Fruit fly (Drosophila melanogaster): ENCODE measurements around the gene CG45492.

CG45492 gene

DNA sequence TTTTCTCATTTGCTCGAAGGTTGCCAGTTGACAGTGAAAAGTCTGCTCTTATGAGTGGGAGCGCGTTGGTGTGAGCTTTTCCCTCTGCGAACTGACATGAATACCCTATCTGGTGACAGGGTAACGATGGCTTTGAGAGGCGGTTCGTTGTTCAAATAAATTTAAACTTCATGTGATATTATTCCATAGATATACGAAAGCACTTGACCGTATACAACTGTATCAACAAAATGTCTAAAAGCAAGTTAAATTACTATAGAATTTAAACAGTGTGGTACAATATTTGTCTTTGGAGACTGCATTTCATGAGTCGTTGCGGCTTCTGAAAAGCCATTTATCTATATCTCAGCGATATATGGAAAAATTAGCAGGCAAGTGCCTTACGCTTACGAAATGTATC, 20.3 kb upstream of the CG45492 start (continued):
- TF ChIP-seq toy (GFP tag; IDR thresholded peaks at IDR 0.05): no peak
- TF ChIP-seq GATAe (GFP tag; conservative IDR thresholded peaks at IDR 0.05): no peak
- no peak for TF ChIP-seq bowl (GFP tag; IDR thresholded peaks at IDR 0.05)
- TF ChIP-seq so (GFP tag; IDR thresholded peaks at IDR 0.05): no peak
- no peak for TF ChIP-seq CG18476 (GFP tag; optimal IDR thresholded peaks at IDR 0.05)
- 0 out of 3 replicates have a peak, but pooled peaks have one; percentile 38 for TF ChIP-seq CG34422 (GFP tag; IDR thresholded peaks at IDR 0.05)
- TF ChIP-seq Vsx1 (GFP tag; optimal IDR thresholded peaks at IDR 0.05): no peak
- peak; percentile 10 for TF ChIP-seq CG15514 (GFP tag; optimal IDR thresholded peaks at IDR 0.05)
- no peak for TF ChIP-seq CG14667 (GFP tag; IDR thresholded peaks at IDR 0.05)
- TF ChIP-seq CG32772 (GFP tag; IDR thresholded peaks at IDR 0.05): no peak
- TF ChIP-seq ranshi (GFP tag; IDR thresholded peaks at IDR 0.05): no peak
- no peak for TF ChIP-seq cas (GFP tag; IDR thresholded peaks at IDR 0.05)
- TF ChIP-seq CG16815 (GFP tag; optimal IDR thresholded peaks at IDR 0.05): no peak
- TF ChIP-seq ro (GFP tag; IDR thresholded peaks at IDR 0.05): no peak
- peak; percentile 34 for TF ChIP-seq az2 (GFP tag; optimal IDR thresholded peaks at IDR 0.05)
- TF ChIP-seq cato (GFP tag; optimal IDR thresholded peaks at IDR 0.05; ENCODE audit: borderline replicate concordance): no peak
- TF ChIP-seq mirr (GFP tag; optimal IDR thresholded peaks at IDR 0.05): no peak
- no peak for TF ChIP-seq zen (tag; optimal IDR thresholded peaks at IDR 0.05)
- TF ChIP-seq h (optimal IDR thresholded peaks at IDR 0.05): no peak
- TF ChIP-seq CG9215 (GFP tag; IDR thresholded peaks at IDR 0.05): 0 out of 2 replicates have a peak, but pooled peaks have one; percentile 27
- TF ChIP-seq CG4424 (GFP tag; optimal IDR thresholded peaks at IDR 0.05): no peak
- TF ChIP-seq nerfin-2 (GFP tag; IDR thresholded peaks at IDR 0.05; ENCODE audit: partially characterized antibody): no peak
- peak; percentile 1 for TF ChIP-seq CG16863 (GFP tag; optimal IDR thresholded peaks at IDR 0.05)
- no peak for TF ChIP-seq usp (GFP tag; optimal IDR thresholded peaks at IDR 0.05)
- no peak for TF ChIP-seq ap (GFP tag; IDR thresholded peaks at IDR 0.05)
- TF ChIP-seq gcm2 (GFP tag; optimal IDR thresholded peaks at IDR 0.05): no peak

DNA sequence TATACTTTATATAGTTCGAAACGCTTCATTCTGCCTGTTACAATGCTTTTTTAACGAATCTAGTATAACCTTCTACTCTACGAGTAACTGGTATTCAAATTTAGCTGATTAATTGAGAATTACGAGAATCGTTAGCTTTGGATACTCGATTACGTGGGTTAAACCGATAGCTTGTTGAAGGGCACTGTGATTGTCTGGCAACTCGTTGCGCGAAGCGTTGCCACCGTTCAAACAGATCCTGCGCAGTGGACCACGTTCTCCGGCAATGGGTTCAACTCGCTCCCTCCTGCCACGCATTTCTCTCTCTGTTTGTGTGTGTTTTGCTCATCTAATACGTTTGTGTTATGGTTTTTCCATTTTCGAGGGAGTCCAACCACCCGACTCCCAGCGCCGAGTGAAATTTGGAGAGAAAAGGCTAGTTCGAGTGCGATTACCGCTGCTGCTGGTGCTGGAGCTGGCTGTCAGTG, 17.0 kb upstream of the CG45492 start, which contains the start of gene Nep3:
TSS of gene Nep3 (plus strand) at position 417 of the 467 bp plus-strand sequence.
- TF ChIP-seq ewg (GFP tag; optimal IDR thresholded peaks at IDR 0.05): peak; percentile 98
- no peak for TF ChIP-seq nerfin-1 (tag; optimal IDR thresholded peaks at IDR 0.05)
- TF ChIP-seq amos (GFP tag; IDR thresholded peaks at IDR 0.05; ENCODE audit: partially characterized antibody): peak; percentile 20; the same call in 1 of the 2 replicates
- TF ChIP-seq Trl (optimal IDR thresholded peaks at IDR 0.05): peak in 1 of 2 experiments; percentile 5
- no peak for TF ChIP-seq Trl (GFP tag; optimal IDR thresholded peaks at IDR 0.05)
- peak; percentile 72; the same call in 2 of the 3 replicates for TF ChIP-seq z (GFP tag; IDR thresholded peaks at IDR 0.05)
- peak; percentile 71; the same call in 2 of the 3 replicates for TF ChIP-seq CG11560 (tag; IDR thresholded peaks at IDR 0.05)
- no peak for TF ChIP-seq kay (GFP tag; optimal IDR thresholded peaks at IDR 0.05)
- no peak for TF ChIP-seq CG12659 (GFP tag; optimal IDR thresholded peaks at IDR 0.05)
- no peak for TF ChIP-seq jigr1 (GFP tag; IDR thresholded peaks at IDR 0.05)
- TF ChIP-seq CG8290 (GFP tag; optimal IDR thresholded peaks at IDR 0.05): no peak
- peak in 1 of 2 experiments; percentile 10 for TF ChIP-seq CG8290 (tag; optimal IDR thresholded peaks at IDR 0.05)
- peak; percentile 11 for TF ChIP-seq BEAF-32 (GFP tag; optimal IDR thresholded peaks at IDR 0.05)
- TF ChIP-seq pzg (GFP tag; optimal IDR thresholded peaks at IDR 0.05): peak; percentile 35
- TF ChIP-seq slbo (GFP tag; IDR thresholded peaks at IDR 0.05): no peak
- TF ChIP-seq sqz (GFP tag; optimal IDR thresholded peaks at IDR 0.05): no peak
- no peak for TF ChIP-seq Ada2b (GFP tag; IDR thresholded peaks at IDR 0.05)
- no peak for TF ChIP-seq Hand (GFP tag; optimal IDR thresholded peaks at IDR 0.05)
- TF ChIP-seq Fer2 (tag; optimal IDR thresholded peaks at IDR 0.05): no peak
- TF ChIP-seq Dref (GFP tag; IDR thresholded peaks at IDR 0.05): peak; percentile 38; the same call in 1 of the 2 replicates
- TF ChIP-seq Fer3 (tag; optimal IDR thresholded peaks at IDR 0.05): no peak
- 0 out of 3 replicates have a peak, but pooled peaks have one; percentile 29 for TF ChIP-seq knrl (GFP tag; IDR thresholded peaks at IDR 0.05; ENCODE audit: partially characterized antibody)

Measured in whole organism, embryonic.